Fruit fly (Drosophila melanogaster) Kc167 (cell line): Measurements from ENCODE around the gene Gtpx.

Experiments
- Myc ChIP-seq: fragments of >200 bp; optimal IDR thresholded peaks from 2 replicates; lab custom pipeline; 2017; ENCODE audit warnings: missing external identifiers
- Sin3A ChIP-seq: fragments of >200 bp; optimal IDR thresholded peaks from 2 replicates; lab custom pipeline; 2018; ENCODE audit warnings: missing external identifiers
- h ChIP-seq: fragments of >200 bp; optimal IDR thresholded peaks from 3 replicates; lab custom pipeline; 2018; ENCODE audit warnings: missing external identifiers
- insv ChIP-seq: fragments of >200 bp; optimal IDR thresholded peaks from 3 replicates; lab custom pipeline; 2018; ENCODE audit warnings: missing external identifiers
- psq ChIP-seq: fragments of >200 bp; optimal IDR thresholded peaks from 2 replicates; lab custom pipeline; 2017; ENCODE audit warnings: missing external identifiers
- ttk ChIP-seq: sonication (Bioruptor generic); optimal IDR thresholded peaks from 2 replicates; lab custom pipeline; 2017; ENCODE audit warnings: missing external identifiers

dm6 chr3L:3303534-3304459, 22.3 kb upstream of the Gtpx start, which contains the start of gene ZnT63C:
- no peak for TF ChIP-seq psq (lab: Kevin White, UChicago)
- TF ChIP-seq insv, result no peak
- TF ChIP-seq h (lab: Kevin White, UChicago), result no peak
- no peak for TF ChIP-seq Myc (lab: Kevin White, UChicago)
- TF ChIP-seq ttk (lab: Kevin White, UChicago), result no peak
- TF ChIP-seq Sin3A (lab: Kevin White, UChicago), result no peak
